Fruit fly (Drosophila melanogaster) whole organism, embryonic: ENCODE data around the gene Eig71Ec.

Experiments
- CG10209 ChIP-seq: fragments of 200-800 bp; sonication (Bioruptor generic); optimal IDR thresholded peaks from 3 replicates; lab custom pipeline; 2017; ENCODE audit warnings: missing biosample characterization, mild to moderate bottlenecking, missing genetic modification characterization, missing genetic modification reagents
- CG10462 ChIP-seq: fragments of 200-800 bp; sonication (Bioruptor generic); optimal IDR thresholded peaks from 2 replicates; lab custom pipeline; 2016; ENCODE audit warnings: missing biosample characterization, missing genetic modification characterization
- CG10654 ChIP-seq: fragments of 200-800 bp; sonication (Bioruptor generic); optimal IDR thresholded peaks from 2 replicates; lab custom pipeline; 2016; ENCODE audit warnings: missing biosample characterization, missing genetic modification characterization
- CG10979 ChIP-seq: fragments of 200-800 bp; sonication (Bioruptor generic); optimal IDR thresholded peaks from 2 replicates; lab custom pipeline; 2018; ENCODE audit warnings: missing biosample characterization, mild to moderate bottlenecking, missing genetic modification characterization, moderate library complexity
- CG11560 ChIP-seq: fragments of 200-800 bp; sonication (Bioruptor generic); IDR thresholded peaks from 3 replicates; pipeline ENCODE4 v1.3.6; 2022; ENCODE audit warnings: missing biosample characterization, missing genetic modification characterization
- CG11723 ChIP-seq: fragments of 200-800 bp; sonication (Bioruptor generic); optimal IDR thresholded peaks from 2 replicates; lab custom pipeline; 2017; ENCODE audit warnings: missing biosample characterization, mild to moderate bottlenecking, missing genetic modification characterization
- CG12155 ChIP-seq: fragments of 200-800 bp; sonication (Bioruptor generic); optimal IDR thresholded peaks from 3 replicates; lab custom pipeline; 2016; ENCODE audit warnings: missing biosample characterization, missing genetic modification characterization
- CG12769 ChIP-seq: fragments of 200-800 bp; sonication (Bioruptor generic); optimal IDR thresholded peaks from 2 replicates; lab custom pipeline; 2019; ENCODE audit warnings: missing biosample characterization, mild to moderate bottlenecking, missing genetic modification characterization, moderate library complexity
- CG13424 ChIP-seq: fragments of 200-800 bp; sonication (Bioruptor generic); optimal IDR thresholded peaks from 2 replicates; lab custom pipeline; 2019; ENCODE audit warnings: missing biosample characterization, mild to moderate bottlenecking, missing genetic modification characterization, moderate library complexity
- CG16779 ChIP-seq: fragments of 200-800 bp; sonication (Bioruptor generic); IDR thresholded peaks from 2 replicates; pipeline ENCODE4 v1.3.6; 2022; ENCODE audit warnings: missing biosample characterization, missing genetic modification characterization
- CG17186 ChIP-seq: fragments of 200-800 bp; sonication (Bioruptor generic); optimal IDR thresholded peaks from 3 replicates; lab custom pipeline; 2017; ENCODE audit warnings: missing biosample characterization, missing genetic modification reagents, missing genetic modification characterization
- CG18476 ChIP-seq: fragments of 200-800 bp; sonication (Bioruptor generic); optimal IDR thresholded peaks from 2 replicates; lab custom pipeline; 2016; ENCODE audit warnings: missing biosample characterization, mild to moderate bottlenecking, missing genetic modification characterization
- CG2712 ChIP-seq: fragments of 200-800 bp; optimal IDR thresholded peaks from 3 replicates; lab custom pipeline; 2019; ENCODE audit warnings: missing biosample characterization, mild to moderate bottlenecking, missing genetic modification characterization, moderate library complexity
- CG3163 ChIP-seq: fragments of 200-800 bp; sonication (Bioruptor generic); optimal IDR thresholded peaks from 3 replicates; lab custom pipeline; 2016; ENCODE audit warnings: missing biosample characterization, missing genetic modification characterization
- CG3847 ChIP-seq: fragments of 200-800 bp; sonication (Bioruptor generic); IDR thresholded peaks from 2 replicates; pipeline ENCODE4 v1.3.6; 2022; ENCODE audit warnings: missing biosample characterization, missing genetic modification characterization
- CG6254 ChIP-seq: fragments of 200-800 bp; sonication (Bioruptor generic); optimal IDR thresholded peaks from 3 replicates; lab custom pipeline; 2017; ENCODE audit warnings: mild to moderate bottlenecking, missing biosample characterization, missing genetic modification reagents, missing genetic modification characterization
- CG7372 ChIP-seq: fragments of 200-800 bp; sonication (Bioruptor generic); IDR thresholded peaks from 2 replicates; pipeline ENCODE4 v1.3.6; 2022; ENCODE audit warnings: missing biosample characterization, missing genetic modification characterization
- CG7745 ChIP-seq: fragments of 200-800 bp; sonication (Bioruptor generic); optimal IDR thresholded peaks from 2 replicates; lab custom pipeline; 2018; ENCODE audit warnings: missing biosample characterization, mild to moderate bottlenecking, missing genetic modification characterization, moderate library complexity
- CG9932 ChIP-seq: fragments of 200-800 bp; sonication (Bioruptor generic); IDR thresholded peaks from 2 replicates; pipeline ENCODE4 v1.3.6; 2022; ENCODE audit warnings: missing biosample characterization, missing genetic modification characterization
- Hr39 ChIP-seq: fragments of >200 bp; optimal IDR thresholded peaks from 2 replicates; lab custom pipeline; 2017
- Kr ChIP-seq: fragments of 200-800 bp; sonication (Bioruptor generic); optimal IDR thresholded peaks from 2 replicates; lab custom pipeline; 2017; ENCODE audit warnings: missing biosample characterization, mild to moderate bottlenecking, missing genetic modification characterization
- MTF-1 ChIP-seq: fragments of 200-800 bp; sonication (Bioruptor generic); optimal IDR thresholded peaks from 2 replicates; lab custom pipeline; 2018; ENCODE audit warnings: missing biosample characterization, mild to moderate bottlenecking, missing genetic modification characterization, borderline replicate concordance
- Mrtf ChIP-seq: fragments of 200-800 bp; sonication (Bioruptor generic); IDR thresholded peaks from 3 replicates; pipeline ENCODE4 v1.3.6; 2022; ENCODE audit warnings: missing biosample characterization, missing genetic modification characterization
- Nf-YC ChIP-seq: fragments of 200-800 bp; optimal IDR thresholded peaks from 3 replicates; lab custom pipeline; 2019; ENCODE audit warnings: missing biosample characterization, mild to moderate bottlenecking, missing genetic modification characterization, moderate library complexity
- Six4 ChIP-seq: fragments of 200-800 bp; sonication (Bioruptor generic); optimal IDR thresholded peaks from 2 replicates; lab custom pipeline; 2016; ENCODE audit warnings: missing biosample characterization, missing genetic modification characterization
- Tbp ChIP-seq: fragments of >200 bp; optimal IDR thresholded peaks from 2 replicates; lab custom pipeline; 2018; ENCODE audit warnings: missing biosample characterization, missing genetic modification characterization
- Trl ChIP-seq, 3 experiments: fragments of >200 bp in 2 of 3; fragments of 200-800 bp in 1 of 3; sonication (Bioruptor generic) in 1 of 3; optimal IDR thresholded peaks; 2 replicates in 1 of 3; 3 replicates in 2 of 3; lab custom pipeline; 2016 to 2017; ENCODE audit warnings: missing biosample characterization in 1 of 3, missing genetic modification characterization in 1 of 3
- Xrp1 ChIP-seq: fragments of 200-800 bp; sonication (Bioruptor generic); IDR thresholded peaks from 2 replicates; pipeline ENCODE4 v1.3.6; 2022; ENCODE audit warnings: missing biosample characterization, missing genetic modification characterization
- aop ChIP-seq: fragments of 200-800 bp; sonication (Bioruptor generic); IDR thresholded peaks from 2 replicates; pipeline ENCODE4 v1.3.6; 2022; ENCODE audit warnings: missing biosample characterization, missing genetic modification characterization
- ara ChIP-seq: fragments of 200-800 bp; sonication (Bioruptor generic); IDR thresholded peaks from 2 replicates; pipeline ENCODE4 v1.3.6; 2022; ENCODE audit warnings: missing biosample characterization, missing genetic modification characterization
- cas ChIP-seq: fragments of 200-800 bp; sonication (Bioruptor generic); IDR thresholded peaks from 2 replicates; pipeline ENCODE4 v1.3.6; 2022; ENCODE audit warnings: missing biosample characterization, missing genetic modification characterization
- cato ChIP-seq: fragments of 200-800 bp; sonication (Bioruptor generic); optimal IDR thresholded peaks from 2 replicates; lab custom pipeline; 2016; ENCODE audit warnings: missing biosample characterization, missing genetic modification characterization, borderline replicate concordance
- caup ChIP-seq: fragments of 200-800 bp; sonication (Bioruptor generic); optimal IDR thresholded peaks from 3 replicates; lab custom pipeline; 2017; ENCODE audit warnings: missing biosample characterization, mild to moderate bottlenecking, missing genetic modification characterization, moderate library complexity; ENCODE audit not compliant: severe bottlenecking
- danr ChIP-seq: fragments of 200-800 bp; sonication (Bioruptor generic); IDR thresholded peaks from 2 replicates; pipeline ENCODE4 v1.3.6; 2022; ENCODE audit warnings: missing biosample characterization, missing genetic modification characterization
- dmrt99B ChIP-seq: fragments of 200-800 bp; sonication (Bioruptor generic); optimal IDR thresholded peaks from 2 replicates; lab custom pipeline; 2018; ENCODE audit warnings: missing biosample characterization, mild to moderate bottlenecking, missing genetic modification characterization, moderate library complexity
- dpn ChIP-seq, 2 experiments: fragments of 200-800 bp; sonication (Bioruptor generic); optimal IDR thresholded peaks; 3 replicates each; lab custom pipeline; 2016; ENCODE audit warnings: missing biosample characterization in 2 of 2, missing genetic modification characterization in 2 of 2
- fd64A ChIP-seq: fragments of 200-800 bp; sonication (Bioruptor generic); optimal IDR thresholded peaks from 3 replicates; lab custom pipeline; 2018; ENCODE audit warnings: missing biosample characterization, mild to moderate bottlenecking, missing genetic modification characterization
- fd96Cb ChIP-seq: fragments of 200-800 bp; sonication (Bioruptor generic); optimal IDR thresholded peaks from 2 replicates; lab custom pipeline; 2018; ENCODE audit warnings: missing biosample characterization, mild to moderate bottlenecking, missing genetic modification characterization, moderate library complexity
- inv ChIP-seq: fragments of 200-800 bp; sonication (Bioruptor generic); IDR thresholded peaks from 2 replicates; pipeline ENCODE4 v1.3.6; 2022; ENCODE audit warnings: missing biosample characterization, missing genetic modification characterization; ENCODE audit not compliant: partially characterized antibody
- jumu ChIP-seq: fragments of 200-800 bp; sonication (Bioruptor generic); optimal IDR thresholded peaks from 3 replicates; lab custom pipeline; 2016; ENCODE audit warnings: missing biosample characterization, missing genetic modification characterization
- klu ChIP-seq: fragments of 200-800 bp; sonication (Bioruptor generic); IDR thresholded peaks from 2 replicates; pipeline ENCODE4 v1.3.6; 2022; ENCODE audit warnings: missing biosample characterization, missing genetic modification characterization
- lab ChIP-seq: fragments of 200-800 bp; sonication (Bioruptor generic); optimal IDR thresholded peaks from 3 replicates; lab custom pipeline; 2017; ENCODE audit warnings: missing biosample characterization, missing genetic modification characterization, mild to moderate bottlenecking, moderate library complexity, missing genetic modification reagents
- lilli ChIP-seq: fragments of 200-800 bp; sonication (Bioruptor generic); optimal IDR thresholded peaks from 3 replicates; lab custom pipeline; 2016; ENCODE audit warnings: missing biosample characterization, missing genetic modification characterization
- otp ChIP-seq: fragments of 200-800 bp; sonication (Bioruptor generic); IDR thresholded peaks from 3 replicates; pipeline ENCODE4, ENCODE4 v1.3.6; 2022; ENCODE audit warnings: missing biosample characterization, missing genetic modification characterization
- pita ChIP-seq: fragments of 200-800 bp; sonication (Bioruptor generic); optimal IDR thresholded peaks from 2 replicates; lab custom pipeline; 2017; ENCODE audit warnings: missing biosample characterization, mild to moderate bottlenecking, missing genetic modification characterization
- pzg ChIP-seq: fragments of 200-800 bp; sonication (Bioruptor generic); optimal IDR thresholded peaks from 3 replicates; lab custom pipeline; 2018; ENCODE audit warnings: missing biosample characterization, mild to moderate bottlenecking, missing genetic modification characterization, moderate library complexity
- ro ChIP-seq: fragments of 200-800 bp; sonication (Bioruptor generic); IDR thresholded peaks from 2 replicates; pipeline ENCODE4 v1.3.6; 2022; ENCODE audit warnings: missing biosample characterization, missing genetic modification characterization
- run ChIP-seq: fragments of 200-800 bp; sonication (Bioruptor generic); optimal IDR thresholded peaks from 3 replicates; lab custom pipeline; 2018; ENCODE audit warnings: missing biosample characterization, mild to moderate bottlenecking, missing genetic modification characterization
- sens ChIP-seq: fragments of 200-800 bp; sonication (Bioruptor generic); peaks from one replicate; lab custom pipeline; 2016; ENCODE audit warnings: missing biosample characterization, missing genetic modification characterization
- tgo ChIP-seq: fragments of 200-800 bp; sonication (Bioruptor generic); IDR thresholded peaks from 3 replicates; pipeline ENCODE4 v1.3.6; 2022; ENCODE audit warnings: missing biosample characterization, missing genetic modification characterization

Gene Eig71Ec

DNA sequence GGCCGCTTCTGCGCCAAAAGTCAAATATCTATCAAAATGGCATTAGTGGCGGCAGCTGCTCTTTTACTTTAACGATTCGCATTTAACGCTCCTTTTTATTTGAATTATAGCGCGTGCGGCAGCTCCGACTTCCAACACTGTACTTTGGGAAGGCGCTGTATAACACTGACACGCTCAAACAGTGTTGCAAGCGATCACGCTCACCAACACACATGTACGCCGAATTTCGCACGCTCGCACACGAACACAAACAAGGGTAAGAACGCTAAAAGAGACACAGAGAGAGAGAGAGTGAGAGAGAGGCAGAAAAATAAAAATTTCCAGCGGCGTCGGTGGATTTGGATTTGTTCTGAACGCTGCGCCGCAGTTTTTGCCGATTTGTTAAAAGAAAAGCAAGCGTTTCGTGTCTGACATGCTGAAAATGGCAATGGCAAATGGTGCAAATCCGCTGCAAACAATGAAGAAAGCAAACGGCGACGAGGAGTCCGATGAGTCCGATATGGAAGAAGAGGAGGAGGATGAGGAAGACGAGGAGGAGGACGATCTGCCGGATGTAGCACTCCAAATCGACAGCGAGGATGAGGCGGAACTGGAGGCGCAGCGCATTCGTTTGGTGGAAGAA, 32.3 kb downstream of the Eig71Ec start, which contains the start of gene Phs (continued):
- TF ChIP-seq tgo (GFP tag; lab: Robert Waterston, UW) (peak; percentile 65), ara (peak; percentile 74), CG3847 (GFP tag; lab: Robert Waterston, UW) (peak; percentile 94), cas (peak; percentile 64; the same call in 1 of the 2 replicates), lilli (peak; percentile 85), CG17186 (GFP tag; lab: Kevin White, UChicago) (peak; percentile 66), dmrt99B (tag; lab: Kevin White, UChicago) (peak; percentile 18), CG12155 (GFP tag; lab: Kevin White, UChicago) (peak; percentile 88), pita (GFP tag; lab: Kevin White, UChicago) (no peak), CG7372 (GFP tag; lab: Robert Waterston, UW) (peak; percentile 82), klu (GFP tag; lab: Robert Waterston, UW) (peak; percentile 73), inv (0 out of 2 replicates have a peak, but pooled peaks have one; percentile 13), run (tag; lab: Kevin White, UChicago) (no peak), CG10979 (peak; percentile 45), CG13424 (peak; percentile 24), Hr39 (lab: Kevin White, UChicago) (peak; percentile 72), MTF-1 (GFP tag; lab: Kevin White, UChicago) (peak; percentile 79), lab (GFP tag; lab: Kevin White, UChicago) (peak; percentile 90), CG2712 (tag; lab: Kevin White, UChicago) (peak; percentile 51), CG9932 (GFP tag; lab: Robert Waterston, UW) (peak; percentile 96), CG10209 (GFP tag; lab: Kevin White, UChicago) (peak; percentile 80), CG10462 (GFP tag; lab: Kevin White, UChicago) (peak; percentile 19), pzg (GFP tag; lab: Kevin White, UChicago) (peak; percentile 85), Six4 (GFP tag; lab: Kevin White, UChicago) (peak; percentile 40), CG7745 (tag; lab: Kevin White, UChicago) (peak; percentile 35), CG16779 (peak; percentile 83), cato (peak; percentile 59), dpn (GFP tag; optimal IDR thresholded peaks at IDR 0.05; lab: Kevin White, UChicago) (peak; percentile 87 to 91), CG10654 (peak; percentile 82), Xrp1 (GFP tag; lab: Robert Waterston, UW) (peak; percentile 87), otp (GFP tag; lab: Robert Waterston, UW) (peak; percentile 78), fd96Cb (peak; percentile 44), CG11723 (GFP tag; lab: Kevin White, UChicago) (peak; percentile 64), Mrtf (peak; percentile 69), Kr (no peak), CG12769 (tag; lab: Kevin White, UChicago) (peak; percentile 82), CG18476 (GFP tag; lab: Kevin White, UChicago) (peak; percentile 77), CG3163 (GFP tag; lab: Kevin White, UChicago) (peak; percentile 74), sens (GFP tag; lab: Kevin White, UChicago) (peak; percentile 93), Trl (optimal IDR thresholded peaks at IDR 0.05; lab: Kevin White, UChicago) (peak; percentile 90 to 92), Trl (GFP tag; optimal IDR thresholded peaks at IDR 0.05; lab: Kevin White, UChicago) (peak; percentile 92), fd64A (GFP tag; lab: Kevin White, UChicago) (peak; percentile 55), danr (no peak), ro (GFP tag; lab: Robert Waterston, UW) (no peak; the same call in 1 of the 2 replicates), caup (GFP tag; lab: Kevin White, UChicago) (peak; percentile 88), Nf-YC (peak; percentile 46), aop (GFP tag; lab: Robert Waterston, UW) (peak; percentile 15; the same call in 1 of the 2 replicates), CG6254 (GFP tag; lab: Kevin White, UChicago) (peak; percentile 58), CG11560 (no peak), jumu (peak; percentile 90), Tbp (no peak)
